Fruit fly (Drosophila melanogaster): Measurements from ENCODE around the gene Hsp27.

dm6 chr3L:9401354-9402156 is 17.7 kb downstream of the Hsp27 start:
- TF ChIP-seq CG14711 (tag; optimal IDR thresholded peaks at IDR 0.05) (no peak), CG7045 (GFP tag; optimal IDR thresholded peaks at IDR 0.05) (no peak), ovo (GFP tag; optimal IDR thresholded peaks at IDR 0.05) (peak; percentile 93), CG7101 (tag; optimal IDR thresholded peaks at IDR 0.05) (no peak), bab1 (GFP tag; optimal IDR thresholded peaks at IDR 0.05) (no peak), Hr96 (GFP tag; optimal IDR thresholded peaks at IDR 0.05) (no peak), toe (GFP tag; optimal IDR thresholded peaks at IDR 0.05) (no peak), kay (GFP tag; ENCODE audit: borderline replicate concordance) (peak; percentile 96), CG11617 (GFP tag; optimal IDR thresholded peaks at IDR 0.05) (no peak), Mnt (GFP tag; optimal IDR thresholded peaks at IDR 0.05) (no peak), Clk (GFP tag; optimal IDR thresholded peaks at IDR 0.05) (no peak), CG1620 (GFP tag; optimal IDR thresholded peaks at IDR 0.05) (no peak), CG33017 (tag; optimal IDR thresholded peaks at IDR 0.05) (no peak), pad (GFP tag; optimal IDR thresholded peaks at IDR 0.05) (peak; percentile 87)
